Worm (Caenorhabditis elegans) whole organism, midembryonic: Measurements from ENCODE around the gene ceh-81.

Experiments
- cog-1 ChIP-seq: sonication (generic microtip); optimal IDR thresholded peaks from 2 replicates; lab custom pipeline; 2016; ENCODE audit warnings: missing genetic modification characterization, missing compliant biosample characterization
- flt-1 ChIP-seq: fragments of 200-800 bp; sonication (Bioruptor generic); IDR thresholded peaks from 2 replicates; pipeline ENCODE4 v1.3.6; 2022; ENCODE audit warnings: missing genetic modification characterization, missing compliant biosample characterization
- med-1 ChIP-seq: sonication (generic microtip); optimal IDR thresholded peaks from 2 replicates; lab custom pipeline; 2017; ENCODE audit warnings: missing genetic modification characterization, mild to moderate bottlenecking, missing compliant biosample characterization, antibody characterized with exemption, missing genetic modification reagents; ENCODE audit not compliant: insufficient read depth
- ref-1 ChIP-seq: fragments of 200-800 bp; sonication (Bioruptor generic); conservative IDR thresholded peaks from 2 replicates; pipeline ENCODE4 v1.3.6; 2022; ENCODE audit warnings: missing genetic modification reagents, missing genetic modification characterization, missing compliant biosample characterization
- ztf-23 ChIP-seq: fragments of 200-800 bp; sonication (Bioruptor generic); IDR thresholded peaks from 2 replicates; pipeline ENCODE4 v1.3.6; 2022; ENCODE audit warnings: missing genetic modification reagents, missing genetic modification characterization, missing compliant biosample characterization
- ztf-29 ChIP-seq: fragments of 200-800 bp; sonication (Bioruptor generic); IDR thresholded peaks from 2 replicates; pipeline ENCODE4 v1.3.6; 2022; ENCODE audit warnings: missing genetic modification reagents, missing genetic modification characterization, missing compliant biosample characterization

ce11 chrII:1709959-1710358, 20.2 kb upstream of the ceh-81 start, which contains the start of gene fbxa-184:
- TF ChIP-seq flt-1 (no peak), med-1 (GFP tag; lab: Kevin White, UChicago) (no peak), ref-1 (GFP tag; lab: Robert Waterston, UW) (no peak), cog-1 (tag; lab: Kevin White, UChicago) (no peak), ztf-29 (no peak), ztf-23 (GFP tag; lab: Robert Waterston, UW) (no peak)
